1 worm cellular context compared by ENCODE assay signal in the genomic region with DNA sequence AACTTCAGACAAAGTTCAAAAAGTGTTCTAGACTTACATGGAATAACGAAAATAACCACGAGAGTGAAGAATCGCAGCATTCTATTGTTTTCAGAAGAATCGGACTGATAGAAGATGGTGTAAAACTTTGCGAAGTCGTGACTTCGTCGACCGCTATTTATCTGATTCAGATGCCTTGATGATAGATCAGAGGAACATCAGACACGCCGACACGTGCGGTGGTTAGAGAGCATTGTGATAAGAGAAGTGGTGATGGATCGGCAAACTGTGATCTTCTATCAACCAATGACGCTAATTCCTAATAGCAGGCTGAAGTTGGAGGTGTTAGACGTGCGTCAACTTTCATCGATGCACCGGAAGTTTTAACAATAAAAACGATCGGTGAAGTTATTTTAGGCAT.
TF ChIP-seq lines count a peak whose summit lies in the region.

No protein-coding gene starts in this region.

TF ChIP-seq in whole organism, L1 larva, 84 proteins besides CTCF, POLR2A, EP300 and RAD21 (continued from another document):
- no peak for TF ChIP-seq alr-1 (tag; optimal IDR thresholded peaks at IDR 0.05; lab: Kevin White, UChicago; ENCODE audit: borderline replicate concordance)
- no peak for TF ChIP-seq hlh-4 (tag; optimal IDR thresholded peaks at IDR 0.05; lab: Kevin White, UChicago)
- TF ChIP-seq lir-3 (tag; optimal IDR thresholded peaks at IDR 0.05; lab: Kevin White, UChicago; ENCODE audit: poor library complexity), result no peak
- TF ChIP-seq unc-86 (tag; optimal IDR thresholded peaks at IDR 0.05; lab: Kevin White, UChicago), result no peak
- TF ChIP-seq unc-30 (tag; optimal IDR thresholded peaks at IDR 0.05; lab: Kevin White, UChicago), result no peak
- TF ChIP-seq egl-27 (tag; optimal IDR thresholded peaks at IDR 0.05; lab: Kevin White, UChicago), result no peak
- TF ChIP-seq blmp-1 (tag; optimal IDR thresholded peaks at IDR 0.05; lab: Kevin White, UChicago), result peak; percentile 43
- peak; percentile 72 for TF ChIP-seq nhr-19 (GFP tag; conservative IDR thresholded peaks at IDR 0.05; lab: Robert Waterston, UW)
- TF ChIP-seq hpl-2 (GFP tag; optimal IDR thresholded peaks at IDR 0.05; lab: Kevin White, UChicago), result no peak
- no peak for TF ChIP-seq pqm-1 (tag; optimal IDR thresholded peaks at IDR 0.05; lab: Kevin White, UChicago)
- TF ChIP-seq C34B4.2 (tag; optimal IDR thresholded peaks at IDR 0.05; lab: Kevin White, UChicago), result no peak
- no peak for TF ChIP-seq ceh-82 (tag; optimal IDR thresholded peaks at IDR 0.05; lab: Kevin White, UChicago)
- no peak for TF ChIP-seq nhr-84 (tag; optimal IDR thresholded peaks at IDR 0.05; lab: Kevin White, UChicago)
- no peak for TF ChIP-seq mep-1 (tag; optimal IDR thresholded peaks at IDR 0.05; lab: Kevin White, UChicago)
- TF ChIP-seq nhr-77 (tag; optimal IDR thresholded peaks at IDR 0.05; lab: Kevin White, UChicago), result no peak
- TF ChIP-seq fos-1 (tag; optimal IDR thresholded peaks at IDR 0.05; lab: Kevin White, UChicago), result no peak
- TF ChIP-seq ceh-8 (GFP tag; optimal IDR thresholded peaks at IDR 0.05; lab: Kevin White, UChicago), result no peak
- 0 out of 2 replicates have a peak, but pooled peaks have one; percentile 8 for TF ChIP-seq grh-1 (GFP tag; IDR thresholded peaks at IDR 0.05; lab: Robert Waterston, UW)
- TF ChIP-seq lin-13 (GFP tag; optimal IDR thresholded peaks at IDR 0.05; lab: Kevin White, UChicago), result no peak
- no peak for TF ChIP-seq Y116A8C.19 (tag; optimal IDR thresholded peaks at IDR 0.05; lab: Kevin White, UChicago; ENCODE audit: borderline replicate concordance)
- TF ChIP-seq nhr-237 (tag; optimal IDR thresholded peaks at IDR 0.05; lab: Kevin White, UChicago), result no peak
- no peak for TF ChIP-seq C04F5.9 (tag; optimal IDR thresholded peaks at IDR 0.05; lab: Kevin White, UChicago)
- TF ChIP-seq dpl-1 (GFP tag; optimal IDR thresholded peaks at IDR 0.05; lab: Kevin White, UChicago), result no peak
TF ChIP-seq in whole organism, L1 larva: peak in this region for 17.
